Worm (Caenorhabditis elegans): ENCODE results near the gene sdz-37.
"Not testable (repeated sequence)": the region's sequence is repeated elsewhere in the genome, so short reads cannot be mapped to it uniquely, and the experiment has no call there.

Gene sdz-37

DNA sequence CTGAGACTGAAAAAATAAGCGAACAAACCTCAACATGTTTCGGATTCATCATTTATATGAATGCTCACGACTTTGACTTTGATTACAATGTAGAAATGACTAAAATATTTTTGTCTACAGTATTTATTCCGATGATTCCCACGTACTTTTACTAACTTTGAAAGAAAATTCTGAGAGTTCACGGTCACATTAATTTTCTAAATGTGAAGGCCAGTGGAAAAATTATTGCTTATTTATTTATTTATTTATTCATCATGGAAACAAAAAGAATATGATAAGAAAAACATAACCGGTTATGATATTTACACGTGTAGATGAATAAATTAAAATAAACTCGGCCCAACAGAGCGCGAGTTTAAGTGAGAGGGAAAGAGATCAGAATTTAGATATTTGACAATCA lies 28.4 kb downstream of the sdz-37 start, which contains the start of gene ZK666.8:
Gene ZK666.8 (minus strand): TSS at position 101 of the 400 bp plus-strand sequence.
- TF ChIP-seq unc-62 (GFP tag; optimal IDR thresholded peaks at IDR 0.05) = not testable (repeated sequence)

DNA sequence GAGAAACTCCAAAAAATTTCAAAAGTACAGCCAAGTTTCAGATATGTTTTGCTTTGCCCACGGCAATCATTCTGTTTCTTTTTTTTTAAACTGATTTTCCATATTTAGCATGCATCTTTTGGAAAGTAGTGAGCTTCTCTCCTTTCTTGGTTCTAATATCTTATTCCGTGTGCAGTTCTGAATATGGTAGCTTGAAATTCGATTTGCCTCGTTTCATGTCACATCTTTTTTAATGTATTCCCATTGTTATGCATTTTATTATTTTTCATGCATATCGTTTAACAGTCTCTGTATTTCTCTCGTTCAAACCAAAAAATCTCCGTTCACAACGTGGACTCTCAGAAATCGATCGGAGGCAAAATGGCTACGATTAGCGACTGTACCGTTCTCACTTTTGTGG lies 29.8 kb downstream of the sdz-37 start, which contains the start of gene ZK666.14:
Gene ZK666.14 (plus strand): TSS at position 301 of the 400 bp plus-strand sequence.
- TF ChIP-seq unc-62 (GFP tag; optimal IDR thresholded peaks at IDR 0.05) = no peak

DNA sequence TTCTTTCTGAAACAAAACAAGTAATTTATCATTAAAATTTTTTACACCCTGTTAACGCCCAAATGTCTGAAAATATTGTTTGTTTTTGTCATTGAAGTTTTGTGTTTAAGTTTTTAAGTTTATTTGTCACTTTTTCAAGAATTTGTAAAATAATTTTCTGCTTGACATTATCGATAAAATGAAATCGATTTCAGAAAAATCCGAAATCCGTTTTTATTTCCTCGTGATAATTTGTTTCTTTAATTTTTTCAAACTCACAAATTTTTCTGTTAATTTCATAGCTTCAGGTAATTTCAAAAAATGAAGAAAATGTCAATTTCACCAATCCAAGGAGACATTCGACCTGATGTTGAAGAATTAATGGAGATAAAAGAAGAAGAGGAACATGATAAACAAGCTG lies 31.2 kb downstream of the sdz-37 start, which contains the start of gene ZK666.12:
Gene ZK666.12 (plus strand): TSS at position 301 of the 400 bp plus-strand sequence.
- no peak for TF ChIP-seq unc-62 (GFP tag; optimal IDR thresholded peaks at IDR 0.05)

DNA sequence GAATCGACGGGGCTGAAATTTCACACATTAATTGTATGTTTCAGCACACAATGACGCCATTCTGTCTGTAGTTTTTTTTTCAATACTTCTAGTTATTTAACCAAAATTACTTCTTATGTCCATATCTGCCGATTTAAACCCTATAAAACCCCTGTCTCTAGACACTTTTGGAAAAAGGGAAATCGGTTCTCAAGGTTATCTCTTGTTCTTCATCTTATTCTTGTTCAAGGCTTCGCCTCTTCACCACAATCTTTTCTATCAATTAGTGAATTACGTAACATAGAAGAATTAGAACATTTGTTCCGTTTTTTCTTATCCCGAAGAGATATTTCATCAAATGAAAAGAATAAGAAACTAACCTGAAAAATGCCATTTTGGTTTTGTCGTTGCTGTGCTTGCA lies 36.0 kb downstream of the sdz-37 start:
- TF ChIP-seq unc-62 (GFP tag; optimal IDR thresholded peaks at IDR 0.05) = no peak

DNA sequence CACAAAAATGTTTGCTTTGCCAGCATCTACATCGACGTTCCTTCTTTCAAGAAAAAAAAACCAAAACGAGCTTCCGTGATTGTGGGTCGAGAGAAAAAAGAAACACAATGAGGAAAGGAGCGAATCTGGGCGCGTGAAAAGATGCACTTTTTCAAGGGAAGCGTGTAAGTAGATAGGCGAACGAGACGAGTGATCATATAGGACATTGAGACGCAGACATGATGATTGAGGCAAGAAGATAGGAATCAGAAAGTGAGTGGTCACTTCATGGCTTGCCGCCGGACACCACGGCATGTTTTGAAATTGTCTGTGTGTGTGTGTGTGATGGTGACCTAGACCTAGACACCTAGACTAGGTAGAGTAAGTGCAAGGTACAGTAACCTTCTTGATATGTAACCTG lies 36.9 kb downstream of the sdz-37 start:
- no peak for TF ChIP-seq unc-62 (GFP tag; optimal IDR thresholded peaks at IDR 0.05)

DNA sequence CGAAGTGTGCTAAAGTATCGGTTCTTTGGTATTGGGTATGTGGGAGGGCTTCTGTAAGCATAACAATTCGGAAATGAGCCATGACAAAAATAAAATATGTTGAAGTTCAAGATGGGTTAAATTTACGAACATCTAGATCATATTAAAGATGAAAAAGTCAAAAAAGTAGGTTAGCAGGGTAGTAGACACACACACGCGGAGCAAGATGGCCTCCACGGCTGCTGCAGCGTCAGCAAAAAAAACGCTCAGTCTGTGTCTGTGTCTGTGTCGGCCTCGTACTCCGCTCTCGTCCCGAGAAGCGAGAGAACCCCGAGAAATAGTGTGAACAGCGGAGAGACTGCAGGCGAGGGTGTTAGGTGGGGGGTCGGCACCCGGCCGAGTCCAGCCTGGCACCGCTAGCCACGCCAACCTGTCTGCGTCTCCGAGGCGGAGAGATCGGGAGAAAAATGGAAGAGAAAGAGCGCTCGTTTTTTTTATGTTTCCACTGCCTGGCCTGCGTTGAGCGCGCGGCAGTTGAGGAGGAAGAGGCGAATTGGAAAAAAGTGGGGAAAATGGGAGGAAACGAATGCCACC lies 37.9 kb downstream of the sdz-37 start, which contains the start of gene myrf-1:
Gene myrf-1 (minus strand): TSS at position 51 of the 573 bp plus-strand sequence.
- TF ChIP-seq unc-62 (GFP tag; optimal IDR thresholded peaks at IDR 0.05) = no peak

DNA sequence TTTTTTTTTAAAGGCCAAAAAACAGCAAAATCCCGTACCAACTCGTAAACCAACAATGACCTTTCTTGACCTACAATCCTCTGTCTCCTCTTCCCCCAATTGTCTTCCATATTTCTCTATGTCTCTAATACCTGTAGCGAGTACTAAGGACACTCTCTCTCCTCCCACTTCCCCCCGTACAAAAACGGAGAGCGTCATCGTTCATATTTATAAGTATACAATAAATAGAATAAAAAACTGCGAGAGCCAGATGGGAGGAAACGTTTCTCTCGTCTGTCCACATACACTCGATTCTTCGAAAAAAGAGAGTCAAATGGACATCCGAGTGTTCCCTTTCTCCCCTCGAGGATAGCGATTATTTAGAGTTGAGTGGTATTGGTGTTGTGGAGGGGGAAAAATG lies 40.1 kb downstream of the sdz-37 start:
- no peak for TF ChIP-seq unc-62 (GFP tag; optimal IDR thresholded peaks at IDR 0.05)

DNA sequence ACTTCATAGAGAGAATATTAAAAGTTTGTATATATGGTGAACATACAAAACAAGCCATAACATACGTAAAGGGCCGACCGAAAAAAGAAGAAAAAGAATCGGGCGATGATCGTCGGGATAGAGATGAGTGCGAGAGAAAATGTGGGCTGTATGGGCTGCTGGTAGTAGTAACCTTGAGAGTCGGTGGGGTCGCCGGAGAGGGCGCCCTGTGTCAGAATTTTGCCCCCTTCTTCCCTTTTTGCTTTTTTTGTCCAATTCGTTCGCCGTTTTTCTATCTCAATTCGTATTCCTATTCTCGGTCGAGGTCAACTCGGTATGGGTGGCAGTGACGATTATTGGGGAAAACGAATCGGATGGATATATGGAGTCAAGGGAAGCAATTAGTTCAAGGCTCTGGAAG lies 41.3 kb downstream of the sdz-37 start:
- TF ChIP-seq unc-62 (GFP tag; optimal IDR thresholded peaks at IDR 0.05) = no peak

DNA sequence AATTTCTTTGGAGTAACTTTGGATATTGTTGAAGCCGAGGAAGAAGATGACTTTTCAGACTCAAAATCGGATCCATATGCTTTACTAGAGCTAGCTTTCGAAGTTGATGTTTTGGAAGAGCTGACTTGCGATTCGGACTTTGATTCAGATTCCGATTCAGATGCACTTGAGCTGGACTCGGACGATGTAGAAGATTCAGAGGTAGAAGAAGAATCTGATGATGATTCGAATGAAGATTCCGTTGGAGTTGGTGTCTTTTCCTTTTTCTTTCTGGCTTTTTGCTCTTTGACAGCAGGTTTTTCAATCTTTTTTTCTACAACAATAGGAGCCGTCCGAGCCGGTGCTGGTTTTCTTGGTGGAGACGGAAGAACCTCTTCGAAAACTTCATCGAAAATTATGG lies 43.2 kb downstream of the sdz-37 start:
- TF ChIP-seq unc-62 (GFP tag; optimal IDR thresholded peaks at IDR 0.05) = no peak

DNA sequence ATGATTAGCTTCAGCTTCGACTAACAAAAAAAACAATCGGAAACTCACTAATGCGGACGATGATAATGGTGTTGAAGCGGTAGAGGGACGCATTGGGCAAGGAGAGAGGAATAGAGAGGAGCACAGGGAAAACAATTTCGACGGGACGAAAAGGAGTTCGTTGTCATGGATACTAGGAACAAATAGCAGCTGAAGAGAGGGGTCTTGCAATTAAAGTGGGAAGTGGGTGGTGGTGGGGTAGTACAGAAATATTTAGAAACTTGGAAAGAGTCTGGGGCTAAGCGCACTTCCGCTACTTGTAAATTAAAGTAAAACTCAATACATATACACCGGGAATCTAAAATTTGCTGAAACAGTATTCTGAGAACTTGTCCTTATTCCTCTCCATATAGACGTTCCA lies 45.1 kb downstream of the sdz-37 start, which contains the start of gene F59B10.2:
Gene F59B10.2 (minus strand): TSS at position 101 of the 400 bp plus-strand sequence.
- TF ChIP-seq unc-62 (GFP tag; optimal IDR thresholded peaks at IDR 0.05) = no peak

DNA sequence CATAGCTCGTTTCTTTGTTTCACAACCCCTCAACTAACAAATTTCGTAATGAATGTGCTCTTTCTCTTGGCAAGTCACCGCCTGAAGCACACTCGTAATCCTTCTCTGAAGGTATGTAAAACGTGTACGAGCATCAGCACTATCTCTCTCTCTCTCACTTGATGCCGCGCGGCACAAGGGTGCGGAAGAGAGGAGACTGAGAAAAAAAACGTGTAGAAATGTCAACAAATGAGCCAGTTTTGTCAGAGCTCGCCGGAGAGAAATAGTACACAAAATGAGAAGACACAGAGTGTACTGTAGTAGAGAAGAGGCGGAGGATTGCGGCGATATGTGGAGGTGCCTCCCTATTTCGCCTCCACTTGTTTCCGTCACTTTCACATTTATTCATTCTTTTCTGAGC lies 45.6 kb downstream of the sdz-37 start, which contains the start of gene F59B10.3:
Gene F59B10.3 (plus strand): TSS at position 301 of the 400 bp plus-strand sequence.
- no peak for TF ChIP-seq unc-62 (GFP tag; optimal IDR thresholded peaks at IDR 0.05)

DNA sequence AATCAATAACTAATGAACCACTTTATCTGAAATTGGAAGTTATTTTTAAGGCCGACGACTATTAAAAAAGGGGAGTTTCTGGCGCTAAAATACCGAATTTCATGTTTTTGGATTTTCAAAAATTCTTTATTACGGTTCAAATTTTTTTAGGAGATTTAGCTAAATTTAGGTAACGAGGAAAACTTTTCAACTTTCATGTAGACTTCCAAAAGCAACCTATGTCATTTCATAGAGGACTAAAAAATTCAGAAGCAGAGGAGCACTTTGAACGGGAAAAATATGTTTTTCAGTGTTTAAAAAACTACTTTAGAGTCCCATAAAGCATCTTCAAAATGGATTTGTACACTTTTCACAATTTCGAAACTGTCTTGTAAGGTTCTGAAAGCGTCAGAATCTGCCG lies 48.7 kb downstream of the sdz-37 start:
- no peak for TF ChIP-seq unc-62 (GFP tag; optimal IDR thresholded peaks at IDR 0.05)
